Fruit fly (Drosophila melanogaster) whole organism, embryonic: Measurements from ENCODE around the gene CG4854.

ENCODE experiments used
- Ada2b ChIP-seq: fragments of 200-800 bp; sonication (Bioruptor generic); IDR thresholded peaks from 2 replicates; pipeline ENCODE4 v1.3.6; 2022; ENCODE audit warnings: missing biosample characterization, missing genetic modification characterization
- B-H1 ChIP-seq: fragments of 200-800 bp; sonication (Bioruptor generic); IDR thresholded peaks from 3 replicates; pipeline ENCODE4 v1.3.6; 2022; ENCODE audit warnings: missing biosample characterization, missing genetic modification characterization
- CG11723 ChIP-seq: fragments of 200-800 bp; sonication (Bioruptor generic); optimal IDR thresholded peaks from 2 replicates; lab custom pipeline; 2017; ENCODE audit warnings: missing biosample characterization, mild to moderate bottlenecking, missing genetic modification characterization
- CG1233 ChIP-seq: fragments of 200-800 bp; sonication (Bioruptor generic); optimal IDR thresholded peaks from 4 replicates; lab custom pipeline; 2018; ENCODE audit warnings: missing biosample characterization, mild to moderate bottlenecking, missing genetic modification characterization
- CG13424 ChIP-seq: fragments of 200-800 bp; sonication (Bioruptor generic); optimal IDR thresholded peaks from 2 replicates; lab custom pipeline; 2019; ENCODE audit warnings: missing biosample characterization, mild to moderate bottlenecking, missing genetic modification characterization, moderate library complexity
- CG15696 ChIP-seq: fragments of 200-800 bp; sonication (Bioruptor generic); optimal IDR thresholded peaks from 2 replicates; lab custom pipeline; 2019; ENCODE audit warnings: missing biosample characterization, mild to moderate bottlenecking, missing genetic modification characterization, moderate library complexity
- CG31365 ChIP-seq: fragments of 200-800 bp; sonication (Bioruptor generic); optimal IDR thresholded peaks from 2 replicates; lab custom pipeline; 2018; ENCODE audit warnings: missing biosample characterization, mild to moderate bottlenecking, missing genetic modification characterization
- CG3407 ChIP-seq: fragments of 200-800 bp; sonication (Bioruptor generic); optimal IDR thresholded peaks from 2 replicates; lab custom pipeline; 2018; ENCODE audit warnings: missing biosample characterization, mild to moderate bottlenecking, missing genetic modification characterization
- CG3995 ChIP-seq: fragments of 200-800 bp; sonication (Bioruptor generic); optimal IDR thresholded peaks from 3 replicates; lab custom pipeline; 2016; ENCODE audit warnings: missing biosample characterization, missing genetic modification characterization
- CG4360 ChIP-seq: fragments of 200-800 bp; sonication (Bioruptor generic); IDR thresholded peaks from 2 replicates; pipeline ENCODE4 v1.3.6; 2022; ENCODE audit warnings: missing biosample characterization, missing genetic modification characterization
- CG4424 ChIP-seq: fragments of 200-800 bp; sonication (Bioruptor generic); optimal IDR thresholded peaks from 3 replicates; lab custom pipeline; 2016; ENCODE audit warnings: missing biosample characterization, missing genetic modification characterization
- CG6272 ChIP-seq: fragments of 200-800 bp; sonication (Bioruptor generic); IDR thresholded peaks from 2 replicates; pipeline ENCODE4 v1.3.6; 2022; ENCODE audit warnings: missing biosample characterization, missing genetic modification characterization
- CG6654 ChIP-seq: fragments of 200-800 bp; sonication (Bioruptor generic); optimal IDR thresholded peaks from 2 replicates; lab custom pipeline; 2017; ENCODE audit warnings: missing biosample characterization, mild to moderate bottlenecking, missing genetic modification characterization
- CG6765 ChIP-seq: fragments of 200-800 bp; sonication (Bioruptor generic); optimal IDR thresholded peaks from 3 replicates; lab custom pipeline; 2017; ENCODE audit warnings: missing biosample characterization, mild to moderate bottlenecking, missing genetic modification characterization
- CG8944 ChIP-seq: fragments of 200-800 bp; sonication (Bioruptor generic); optimal IDR thresholded peaks from 3 replicates; lab custom pipeline; 2016; ENCODE audit warnings: missing biosample characterization, missing genetic modification characterization
- Dip3 ChIP-seq: fragments of 200-800 bp; sonication (Bioruptor generic); optimal IDR thresholded peaks from 3 replicates; lab custom pipeline; 2016; ENCODE audit warnings: missing biosample characterization, missing genetic modification characterization
- Dll ChIP-seq: fragments of 200-800 bp; sonication (Bioruptor generic); IDR thresholded peaks from 4 replicates; pipeline ENCODE4 v1.3.6; 2022; ENCODE audit warnings: missing biosample characterization, missing genetic modification characterization; ENCODE audit not compliant: partially characterized antibody
- Drgx ChIP-seq: fragments of 200-800 bp; sonication (Bioruptor generic); IDR thresholded peaks from 2 replicates; pipeline ENCODE4 v1.3.6; 2022; ENCODE audit warnings: missing biosample characterization, missing genetic modification characterization
- GATAe ChIP-seq: fragments of 200-800 bp; sonication (Bioruptor generic); conservative IDR thresholded peaks from 2 replicates; pipeline ENCODE4 v1.3.6; 2022; ENCODE audit warnings: missing biosample characterization, missing genetic modification characterization
- HmgZ ChIP-seq: fragments of 200-800 bp; sonication (Bioruptor generic); optimal IDR thresholded peaks from 2 replicates; lab custom pipeline; 2018; ENCODE audit warnings: missing biosample characterization, mild to moderate bottlenecking, missing genetic modification characterization
- Lhr ChIP-seq: fragments of 200-800 bp; sonication (Bioruptor generic); optimal IDR thresholded peaks from 3 replicates; lab custom pipeline; 2017; ENCODE audit warnings: mild to moderate bottlenecking, missing biosample characterization, missing genetic modification reagents, missing genetic modification characterization
- Mrtf ChIP-seq: fragments of 200-800 bp; sonication (Bioruptor generic); IDR thresholded peaks from 3 replicates; pipeline ENCODE4 v1.3.6; 2022; ENCODE audit warnings: missing biosample characterization, missing genetic modification characterization
- Nf-YC ChIP-seq: fragments of 200-800 bp; optimal IDR thresholded peaks from 3 replicates; lab custom pipeline; 2019; ENCODE audit warnings: missing biosample characterization, mild to moderate bottlenecking, missing genetic modification characterization, moderate library complexity
- Sox102F ChIP-seq: fragments of 200-800 bp; sonication (Bioruptor generic); optimal IDR thresholded peaks from 2 replicates; lab custom pipeline; 2018; ENCODE audit warnings: missing biosample characterization, mild to moderate bottlenecking, missing genetic modification characterization, moderate library complexity
- Usf ChIP-seq: fragments of 200-800 bp; sonication (Bioruptor generic); optimal IDR thresholded peaks from 2 replicates; lab custom pipeline; 2017; ENCODE audit warnings: missing genotype, missing biosample characterization, missing genetic modification characterization
- bcd ChIP-seq: fragments of 200-800 bp; sonication (Bioruptor generic); optimal IDR thresholded peaks from 2 replicates; lab custom pipeline; 2017; ENCODE audit warnings: missing biosample characterization, mild to moderate bottlenecking, missing genetic modification characterization
- cato ChIP-seq: fragments of 200-800 bp; sonication (Bioruptor generic); optimal IDR thresholded peaks from 2 replicates; lab custom pipeline; 2016; ENCODE audit warnings: missing biosample characterization, missing genetic modification characterization, borderline replicate concordance
- crp ChIP-seq, 2 experiments: fragments of 200-800 bp; sonication (Bioruptor generic); optimal IDR thresholded peaks; 2 replicates in 1 of 2; 3 replicates in 1 of 2; lab custom pipeline; 2017; ENCODE audit warnings: missing biosample characterization in 2 of 2, missing genetic modification characterization in 2 of 2, mild to moderate bottlenecking in 1 of 2, moderate library complexity in 1 of 2
- danr ChIP-seq: fragments of 200-800 bp; sonication (Bioruptor generic); IDR thresholded peaks from 2 replicates; pipeline ENCODE4 v1.3.6; 2022; ENCODE audit warnings: missing biosample characterization, missing genetic modification characterization
- fu2 ChIP-seq: fragments of 200-800 bp; sonication (Bioruptor generic); optimal IDR thresholded peaks from 2 replicates; lab custom pipeline; 2016; ENCODE audit warnings: missing biosample characterization, missing genetic modification characterization
- gce ChIP-seq: fragments of 200-800 bp; sonication (Bioruptor generic); IDR thresholded peaks from 3 replicates; pipeline ENCODE4 v1.3.6; 2022; ENCODE audit warnings: missing biosample characterization, missing genetic modification characterization
- gt ChIP-seq: fragments of 200-800 bp; sonication (Bioruptor generic); IDR thresholded peaks from 2 replicates; pipeline ENCODE4 v1.3.6; 2022; ENCODE audit warnings: missing biosample characterization, missing genetic modification characterization
- insv ChIP-seq, 2 experiments: fragments of 200-800 bp; sonication (Bioruptor generic); optimal IDR thresholded peaks; 3 replicates each; lab custom pipeline; 2016 to 2018; ENCODE audit warnings: missing biosample characterization in 2 of 2, missing genetic modification characterization in 2 of 2
- lola ChIP-seq, 3 experiments: fragments of >200 bp in 2 of 3; fragments of 200-800 bp in 1 of 3; sonication (Bioruptor generic) in 1 of 3; optimal IDR thresholded peaks; 2 replicates each; lab custom pipeline; 2017 to 2019; ENCODE audit warnings: missing biosample characterization in 3 of 3, missing genetic modification characterization in 3 of 3, mild to moderate bottlenecking in 1 of 3, moderate library complexity in 1 of 3
- mld ChIP-seq: fragments of 200-800 bp; sonication (Bioruptor generic); IDR thresholded peaks from 3 replicates; pipeline ENCODE4 v1.3.6; 2022; ENCODE audit warnings: missing biosample characterization, missing genetic modification characterization; ENCODE audit not compliant: partially characterized antibody
- nerfin-1 ChIP-seq: fragments of 200-800 bp; sonication (Bioruptor generic); optimal IDR thresholded peaks from 3 replicates; lab custom pipeline; 2019; ENCODE audit warnings: missing biosample characterization, mild to moderate bottlenecking, missing genetic modification characterization, moderate library complexity
- nmo ChIP-seq: fragments of 200-800 bp; sonication (Bioruptor generic); optimal IDR thresholded peaks from 2 replicates; lab custom pipeline; 2018; ENCODE audit warnings: missing biosample characterization, mild to moderate bottlenecking, missing genetic modification characterization, moderate library complexity
- onecut ChIP-seq: fragments of 200-800 bp; sonication (Bioruptor generic); IDR thresholded peaks from 2 replicates; pipeline ENCODE4 v1.3.6; 2022; ENCODE audit warnings: missing biosample characterization, missing genetic modification characterization
- org-1 ChIP-seq: fragments of 200-800 bp; sonication (Bioruptor generic); optimal IDR thresholded peaks from 2 replicates; lab custom pipeline; 2017; ENCODE audit warnings: missing biosample characterization, missing genetic modification characterization
- pan ChIP-seq, 4 experiments: fragments of >200 bp in 3 of 4; fragments of 200-800 bp in 1 of 4; sonication (Bioruptor generic) in 1 of 4; optimal IDR thresholded peaks in 3 of 4; IDR thresholded peaks in 1 of 4; 2 replicates each; pipeline versions ENCODE4 v1.3.6 to Lab custom; 2017 to 2022; ENCODE audit warnings: missing biosample characterization in 2 of 4, missing genetic modification characterization in 2 of 4, mixed read lengths in 1 of 4
- pnt ChIP-seq: fragments of 200-800 bp; sonication (Bioruptor generic); optimal IDR thresholded peaks from 3 replicates; lab custom pipeline; 2016; ENCODE audit warnings: missing biosample characterization, missing genetic modification characterization
- slou ChIP-seq: fragments of 200-800 bp; sonication (Bioruptor generic); optimal IDR thresholded peaks from 3 replicates; lab custom pipeline; 2016; ENCODE audit warnings: missing biosample characterization, missing genetic modification characterization
- slp2 ChIP-seq: fragments of 200-800 bp; sonication (Bioruptor generic); optimal IDR thresholded peaks from 2 replicates; lab custom pipeline; 2016; ENCODE audit warnings: missing biosample characterization, missing genetic modification characterization
- tll ChIP-seq, 2 experiments: fragments of 200-800 bp in 1 of 2; fragments of >200 bp in 1 of 2; sonication (Bioruptor generic) in 1 of 2; optimal IDR thresholded peaks; 2 replicates each; lab custom pipeline; 2017 to 2019; ENCODE audit warnings: missing biosample characterization in 2 of 2, missing genetic modification characterization in 2 of 2, mild to moderate bottlenecking in 1 of 2, moderate library complexity in 1 of 2
- toy ChIP-seq: fragments of 200-800 bp; sonication (Bioruptor generic); IDR thresholded peaks from 2 replicates; pipeline ENCODE4 v1.3.6; 2022; ENCODE audit warnings: missing biosample characterization, missing genetic modification characterization
- trem ChIP-seq: fragments of 200-800 bp; optimal IDR thresholded peaks from 3 replicates; lab custom pipeline; 2019; ENCODE audit warnings: missing biosample characterization, mild to moderate bottlenecking, missing genetic modification characterization, moderate library complexity
- vfl ChIP-seq: fragments of 200-800 bp; sonication (Bioruptor generic); optimal IDR thresholded peaks from 2 replicates; lab custom pipeline; 2016; ENCODE audit warnings: missing biosample characterization, missing genetic modification characterization

CG4854 gene

DNA sequence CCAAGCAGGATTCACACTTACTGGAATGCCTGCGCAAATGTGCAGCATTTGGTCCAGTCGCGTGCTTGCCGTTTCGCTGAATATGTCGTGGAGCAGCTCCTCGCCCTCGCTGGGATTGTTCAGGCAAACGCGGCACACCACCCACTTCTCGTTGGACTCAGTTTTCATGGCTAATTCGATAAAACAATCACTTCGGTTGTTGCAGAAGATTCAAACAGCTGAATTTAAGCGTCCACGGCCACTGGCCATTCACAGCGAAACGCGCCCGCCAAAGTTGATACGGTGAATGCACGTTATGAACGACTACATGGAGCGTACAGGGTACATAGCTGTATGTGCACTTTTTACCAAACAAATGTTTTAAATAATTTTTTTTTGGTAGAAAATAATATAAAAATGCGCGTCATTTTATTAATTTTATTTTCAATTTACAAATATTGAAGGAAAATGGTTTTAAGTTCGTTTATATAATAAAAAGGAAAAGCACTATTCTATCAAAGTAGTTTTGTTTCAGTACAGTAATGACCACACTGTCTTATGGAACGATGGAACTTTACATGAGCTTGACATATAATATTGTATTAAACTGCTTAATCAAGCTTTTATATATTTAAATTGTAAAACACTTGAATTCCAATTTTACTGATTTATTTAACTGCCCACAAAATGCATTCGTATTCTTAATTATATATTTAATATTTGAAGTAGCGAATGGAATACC is 3.3 kb downstream of the CG4854 start, which contains the start of gene trem (continued):
- TF ChIP-seq Ada2b (GFP tag; lab: Robert Waterston, UW) = peak; percentile 39
- peak; percentile 85 for TF ChIP-seq Usf (GFP tag; lab: Kevin White, UChicago)
- TF ChIP-seq tll (GFP tag; optimal IDR thresholded peaks at IDR 0.05; lab: Kevin White, UChicago) = peak in 1 of 2 experiments; percentile 0
- TF ChIP-seq CG3407 (GFP tag; lab: Kevin White, UChicago) = peak; percentile 48
- TF ChIP-seq nmo (GFP tag; lab: Kevin White, UChicago) = peak; percentile 88
- TF ChIP-seq CG6654 (GFP tag; lab: Kevin White, UChicago) = peak; percentile 64
- peak; percentile 60; the same call in 1 of the 3 replicates for TF ChIP-seq Mrtf (GFP tag; lab: Robert Waterston, UW)
- TF ChIP-seq danr (GFP tag; lab: Robert Waterston, UW) = peak; percentile 37; the same call in 1 of the 2 replicates
- TF ChIP-seq CG1233 (GFP tag; lab: Kevin White, UChicago) = peak; percentile 83
- TF ChIP-seq pnt (GFP tag; lab: Kevin White, UChicago) = peak; percentile 61
- no peak; the same call in 2 of the 3 replicates for TF ChIP-seq B-H1 (GFP tag; lab: Robert Waterston, UW)
- peak; percentile 31 for TF ChIP-seq CG8944 (GFP tag; lab: Kevin White, UChicago)
- TF ChIP-seq toy (GFP tag; lab: Robert Waterston, UW) = no peak
- peak; percentile 60 for TF ChIP-seq slou (GFP tag; lab: Kevin White, UChicago)
- peak; percentile 31 for TF ChIP-seq CG3995 (GFP tag; lab: Kevin White, UChicago)
- TF ChIP-seq mld (GFP tag; lab: Robert Waterston, UW) = no peak
- TF ChIP-seq Dip3 = peak; percentile 60
- peak; percentile 62 for TF ChIP-seq nerfin-1
- no peak for TF ChIP-seq pan (optimal IDR thresholded peaks at IDR 0.05; lab: Kevin White, UChicago)
- peak in 1 of 2 experiments; percentile 69 for TF ChIP-seq pan (GFP tag; optimal IDR thresholded peaks at IDR 0.05 in 1 of 2, IDR thresholded peaks at IDR 0.05 in 1 of 2)
- TF ChIP-seq vfl (GFP tag; lab: Kevin White, UChicago) = no peak
- TF ChIP-seq onecut (GFP tag; lab: Robert Waterston, UW) = peak; percentile 29; the same call in 1 of the 2 replicates
- TF ChIP-seq Drgx (GFP tag; lab: Robert Waterston, UW) = peak; percentile 36; the same call in 1 of the 2 replicates
- TF ChIP-seq fu2 (GFP tag; lab: Kevin White, UChicago) = peak; percentile 2
- no peak for TF ChIP-seq gt
- peak; percentile 59; the same call in 1 of the 2 replicates for TF ChIP-seq GATAe (GFP tag; lab: Robert Waterston, UW)
- peak; percentile 27 for TF ChIP-seq slp2 (GFP tag; lab: Kevin White, UChicago)
- peak in 1 of 2 experiments; percentile 34 for TF ChIP-seq insv (GFP tag; optimal IDR thresholded peaks at IDR 0.05; lab: Kevin White, UChicago)
- TF ChIP-seq CG15696 (tag; lab: Kevin White, UChicago) = peak; percentile 73
- peak; percentile 80 for TF ChIP-seq CG13424
- peak; percentile 18 for TF ChIP-seq HmgZ (tag; lab: Kevin White, UChicago)
- TF ChIP-seq Nf-YC = peak; percentile 69
- peak; percentile 27 for TF ChIP-seq Lhr
- TF ChIP-seq CG4424 (GFP tag; lab: Kevin White, UChicago) = peak; percentile 96
- TF ChIP-seq CG6272 = peak; percentile 75
- TF ChIP-seq bcd (GFP tag; lab: Kevin White, UChicago) = peak; percentile 79
- peak; percentile 30 for TF ChIP-seq org-1 (GFP tag; lab: Kevin White, UChicago)
- peak; percentile 54 for TF ChIP-seq CG11723 (GFP tag; lab: Kevin White, UChicago)
- TF ChIP-seq gce (GFP tag; lab: Robert Waterston, UW) = no peak
- peak in 1 of 2 experiments; percentile 69 for TF ChIP-seq crp (GFP tag; optimal IDR thresholded peaks at IDR 0.05; lab: Kevin White, UChicago)
- 0 out of 4 replicates have a peak, but pooled peaks have one; percentile 2 for TF ChIP-seq Dll (GFP tag; lab: Robert Waterston, UW)
- TF ChIP-seq lola (GFP tag; optimal IDR thresholded peaks at IDR 0.05; lab: Kevin White, UChicago) = peak in 1 of 3 experiments; percentile 86
- TF ChIP-seq trem (tag; lab: Kevin White, UChicago) = peak; percentile 79
- peak; percentile 73 for TF ChIP-seq cato (GFP tag; lab: Kevin White, UChicago)
- no peak for TF ChIP-seq CG4360 (GFP tag; lab: Robert Waterston, UW)
- peak; percentile 64 for TF ChIP-seq Sox102F (GFP tag; lab: Kevin White, UChicago)
- no peak for TF ChIP-seq CG31365 (tag; lab: Kevin White, UChicago)
- TF ChIP-seq CG6765 = peak; percentile 19
